Worm (Caenorhabditis elegans): ENCODE data around the gene aly-3.

ce11 chrIV:12092113-12092512 lies 31.0 kb upstream of the aly-3 start, which contains the start of gene mig-32:
- TF ChIP-seq aha-1 (tag) (no peak), nhr-28 (tag; optimal IDR thresholded peaks at IDR 0.05) (no peak), ZK546.5 (tag; optimal IDR thresholded peaks at IDR 0.05) (no peak), Y48G9A.11 (GFP tag; IDR thresholded peaks at IDR 0.05) (no peak), dpl-1 (GFP tag; optimal IDR thresholded peaks at IDR 0.05) (no peak), ama-1 (optimal IDR thresholded peaks at IDR 0.05) (no peak), nhr-77 (tag; optimal IDR thresholded peaks at IDR 0.05) (no peak), nhr-76 (tag; optimal IDR thresholded peaks at IDR 0.05) (no peak), ceh-82 (tag; optimal IDR thresholded peaks at IDR 0.05) (no peak)
